Fruit fly (Drosophila melanogaster): ENCODE measurements around the gene Dred.

Dred gene

DNA sequence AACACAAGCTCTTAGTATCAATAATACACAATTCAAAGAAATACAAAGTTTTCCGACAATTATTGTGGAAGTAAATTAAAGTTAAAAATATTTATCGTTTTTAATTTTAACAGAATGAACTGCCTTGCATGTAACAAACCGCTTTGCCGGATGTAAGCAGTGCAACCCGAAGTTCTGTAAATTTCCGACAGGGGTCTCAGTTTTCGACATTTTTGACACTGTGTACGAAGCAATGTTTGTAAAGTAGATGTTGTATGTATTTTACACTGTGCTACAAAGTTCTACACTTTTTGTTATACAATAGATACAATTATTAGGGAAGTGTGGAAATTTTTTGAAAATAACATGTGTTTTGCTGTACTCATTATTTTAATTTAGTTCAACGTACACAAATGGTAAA, 27.5 kb downstream of the Dred start:
- TF ChIP-seq D1 (tag; optimal IDR thresholded peaks at IDR 0.05), result peak; percentile 59
- no peak for TF ChIP-seq CG9948 (tag; optimal IDR thresholded peaks at IDR 0.05)
- peak; percentile 85 for TF ChIP-seq CG4496 (GFP tag; IDR thresholded peaks at IDR 0.05)
- TF ChIP-seq CG32121 (GFP tag; IDR thresholded peaks at IDR 0.05), result peak; percentile 32; the same call in 1 of the 2 replicates
- TF ChIP-seq gl (tag; optimal IDR thresholded peaks at IDR 0.05), result no peak
- peak; percentile 3 for TF ChIP-seq CG14655 (GFP tag; optimal IDR thresholded peaks at IDR 0.05)
- no peak for TF ChIP-seq CG15710 (tag; optimal IDR thresholded peaks at IDR 0.05)
- TF ChIP-seq Ets98B (GFP tag; IDR thresholded peaks at IDR 0.05), result peak; percentile 47; the same call in 1 of the 2 replicates
- peak; percentile 37 for TF ChIP-seq Pif1A (GFP tag; optimal IDR thresholded peaks at IDR 0.05)
- no peak for TF ChIP-seq CG17806 (tag; optimal IDR thresholded peaks at IDR 0.05)
- TF ChIP-seq CG34367 (tag; optimal IDR thresholded peaks at IDR 0.05), result peak; percentile 28
- TF ChIP-seq rn (GFP tag; IDR thresholded peaks at IDR 0.05), result peak; percentile 60

dm6 chr3L:19512672-19513071, 31.3 kb downstream of the Dred start:
- TF ChIP-seq D1 (tag; optimal IDR thresholded peaks at IDR 0.05), result no peak
- no peak for TF ChIP-seq fd96Ca (GFP tag; IDR thresholded peaks at IDR 0.05)
- no peak for TF ChIP-seq CG14655 (GFP tag; optimal IDR thresholded peaks at IDR 0.05)
- TF ChIP-seq CG15710 (tag; optimal IDR thresholded peaks at IDR 0.05), result no peak
- no peak for TF ChIP-seq CG12605 (GFP tag; IDR thresholded peaks at IDR 0.05)
- TF ChIP-seq CG10348 (GFP tag; IDR thresholded peaks at IDR 0.05), result no peak
- TF ChIP-seq Ets98B (GFP tag; IDR thresholded peaks at IDR 0.05), result no peak
- TF ChIP-seq CG8159 (tag; optimal IDR thresholded peaks at IDR 0.05), result no peak
- no peak for TF ChIP-seq CG4496 (GFP tag; IDR thresholded peaks at IDR 0.05)
- TF ChIP-seq CG34367 (tag; optimal IDR thresholded peaks at IDR 0.05), result no peak
- TF ChIP-seq CG8301 (tag; optimal IDR thresholded peaks at IDR 0.05), result no peak
- TF ChIP-seq CG32121 (GFP tag; IDR thresholded peaks at IDR 0.05), result no peak
- TF ChIP-seq Pif1A (GFP tag; optimal IDR thresholded peaks at IDR 0.05), result no peak
- no peak for TF ChIP-seq Pif1B (GFP tag; optimal IDR thresholded peaks at IDR 0.05)
- no peak for TF ChIP-seq rn (GFP tag; IDR thresholded peaks at IDR 0.05)
- TF ChIP-seq EcR (GFP tag; optimal IDR thresholded peaks at IDR 0.05), result no peak
- no peak for TF ChIP-seq CG17806 (tag; optimal IDR thresholded peaks at IDR 0.05)
- TF ChIP-seq gl (tag; optimal IDR thresholded peaks at IDR 0.05), result no peak
- no peak for TF ChIP-seq CG9948 (tag; optimal IDR thresholded peaks at IDR 0.05)
- no peak for TF ChIP-seq Snoo (tag; optimal IDR thresholded peaks at IDR 0.05)

DNA sequence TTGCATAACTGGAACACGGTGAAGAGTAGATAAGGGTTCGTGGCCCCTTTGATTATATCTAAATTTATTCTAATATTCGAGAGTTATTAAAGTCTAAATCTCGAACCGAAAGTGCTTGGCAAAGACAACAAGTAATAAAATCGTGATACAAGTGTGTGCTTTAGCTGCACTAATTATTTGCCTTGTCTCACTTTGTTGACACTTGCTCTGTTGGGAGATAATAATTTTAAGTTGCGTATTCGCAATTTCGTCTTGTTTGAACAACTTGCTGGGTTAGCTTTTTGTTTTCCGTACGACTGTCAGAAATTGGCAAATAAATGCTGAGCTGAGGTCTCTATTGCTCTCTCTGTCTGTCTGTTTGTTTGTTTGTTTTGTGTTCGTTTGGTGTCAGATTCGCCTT, 39.3 kb downstream of the Dred start:
- no peak for TF ChIP-seq CG32121 (GFP tag; IDR thresholded peaks at IDR 0.05)

- no peak for TF ChIP-seq Pif1B (GFP tag; optimal IDR thresholded peaks at IDR 0.05)
- TF ChIP-seq CG32121 (GFP tag; IDR thresholded peaks at IDR 0.05), result no peak
- no peak for TF ChIP-seq CG17806 (tag; optimal IDR thresholded peaks at IDR 0.05)
Observed at dm6 chr3L:19503770-19504169, 40.2 kb downstream of the Dred start, which contains the start of gene CG9452. Gene CG9452, minus strand, starts transcription at chr3L:19503870.

DNA sequence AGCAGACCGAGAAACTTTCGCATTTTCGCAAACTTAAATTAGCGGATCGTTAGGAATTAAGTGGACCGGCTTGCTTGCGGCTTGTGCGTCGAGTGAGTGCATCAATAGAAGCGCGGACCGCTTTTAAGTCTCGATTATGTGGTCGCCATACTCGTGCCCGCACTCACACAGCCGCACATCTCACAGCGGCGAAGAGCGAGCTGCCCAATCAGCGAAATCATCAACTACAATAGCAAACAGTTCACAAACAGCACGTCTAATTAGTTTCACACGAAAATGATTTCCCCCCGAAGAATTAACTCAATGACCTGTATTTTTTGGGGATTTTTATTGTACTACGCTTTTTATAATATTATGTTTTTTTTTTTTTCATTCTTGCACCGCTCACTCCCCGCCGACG, 43.3 kb downstream of the Dred start, which contains the start of gene CG9451:
CG9451 (minus strand) TSS at position 101 of the 400 bp plus-strand sequence.
- no peak for TF ChIP-seq CG9948 (tag; optimal IDR thresholded peaks at IDR 0.05)
- no peak for TF ChIP-seq D1 (tag; optimal IDR thresholded peaks at IDR 0.05)
- no peak for TF ChIP-seq CG12605 (GFP tag; IDR thresholded peaks at IDR 0.05)
- TF ChIP-seq CG14655 (GFP tag; optimal IDR thresholded peaks at IDR 0.05), result no peak
- no peak for TF ChIP-seq CG13204 (GFP tag; optimal IDR thresholded peaks at IDR 0.05)
- no peak for TF ChIP-seq CG10348 (GFP tag; IDR thresholded peaks at IDR 0.05)
- no peak for TF ChIP-seq CG8301 (tag; optimal IDR thresholded peaks at IDR 0.05)
- no peak for TF ChIP-seq rn (GFP tag; IDR thresholded peaks at IDR 0.05)

dm6 chr3L:19499334-19499733, 44.7 kb downstream of the Dred start:
- no peak for TF ChIP-seq CG8301 (tag; optimal IDR thresholded peaks at IDR 0.05)
- no peak for TF ChIP-seq Snoo (tag; optimal IDR thresholded peaks at IDR 0.05)

- TF ChIP-seq CG34367 (tag; optimal IDR thresholded peaks at IDR 0.05) (no peak), CG8301 (tag; optimal IDR thresholded peaks at IDR 0.05) (no peak), CG15710 (tag; optimal IDR thresholded peaks at IDR 0.05) (no peak), CG10348 (GFP tag; IDR thresholded peaks at IDR 0.05) (no peak)
Observed at dm6 chr3L:19497623-19498022, 46.4 kb downstream of the Dred start, which contains the start of gene CG9449. Gene CG9449, minus strand, starts transcription at chr3L:19497723.

DNA sequence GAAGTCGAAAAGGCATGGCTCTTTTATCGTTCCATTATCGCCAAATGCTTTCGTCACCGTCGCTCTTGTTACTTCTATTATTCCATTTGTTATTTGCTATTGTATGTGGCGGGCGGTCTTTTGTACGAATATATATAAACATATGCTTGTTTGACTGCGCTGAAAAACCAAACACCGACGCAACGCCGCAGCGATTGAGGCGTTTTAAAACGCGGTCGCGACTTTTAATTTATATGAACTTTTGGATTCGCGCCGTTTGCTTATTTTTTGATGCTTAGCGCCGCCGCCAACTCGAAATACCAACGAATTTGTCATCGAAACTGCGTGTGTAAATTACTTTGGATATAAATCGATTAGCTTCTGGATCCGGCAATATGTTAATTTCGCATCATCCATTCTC, 46.9 kb downstream of the Dred start:
- TF ChIP-seq rn (GFP tag; IDR thresholded peaks at IDR 0.05), result no peak
- TF ChIP-seq CG8301 (tag; optimal IDR thresholded peaks at IDR 0.05), result no peak
- no peak for TF ChIP-seq gl (tag; optimal IDR thresholded peaks at IDR 0.05)
- TF ChIP-seq Pif1A (GFP tag; optimal IDR thresholded peaks at IDR 0.05), result no peak
- no peak for TF ChIP-seq Pif1B (GFP tag; optimal IDR thresholded peaks at IDR 0.05)
- TF ChIP-seq D1 (tag; optimal IDR thresholded peaks at IDR 0.05), result no peak
- TF ChIP-seq Snoo (tag; optimal IDR thresholded peaks at IDR 0.05), result no peak
- no peak for TF ChIP-seq CG14655 (GFP tag; optimal IDR thresholded peaks at IDR 0.05)
- no peak for TF ChIP-seq CG34367 (tag; optimal IDR thresholded peaks at IDR 0.05)
- TF ChIP-seq CG17806 (tag; optimal IDR thresholded peaks at IDR 0.05), result no peak
- TF ChIP-seq CG15710 (tag; optimal IDR thresholded peaks at IDR 0.05), result no peak
- TF ChIP-seq Ets98B (GFP tag; IDR thresholded peaks at IDR 0.05), result no peak
- no peak for TF ChIP-seq CG10348 (GFP tag; IDR thresholded peaks at IDR 0.05)
- TF ChIP-seq CG9948 (tag; optimal IDR thresholded peaks at IDR 0.05), result no peak
